Worm (Caenorhabditis elegans) whole organism, young adult: ENCODE data around the gene nmy-1.

Experiments
- Y53G8AR.9 ChIP-seq: fragments of 200-800 bp; sonication (Bioruptor generic); conservative IDR thresholded peaks from 2 replicates; pipeline ENCODE4 v1.3.6; 2022; ENCODE audit warnings: missing genetic modification reagents, missing genetic modification characterization, missing compliant biosample characterization
- Y56A3A.18 ChIP-seq: fragments of 200-800 bp; sonication (Bioruptor generic); IDR thresholded peaks from 2 replicates; pipeline ENCODE4 v1.3.6; 2022; ENCODE audit warnings: missing genetic modification reagents, missing genetic modification characterization, missing compliant biosample characterization
- ama-1 ChIP-seq, 3 experiments: fragments of 150-350 bp in 1 of 3; sonication (generic microtip) in 2 of 3; optimal IDR thresholded peaks; 2 replicates each; lab custom pipeline; 2014 to 2018; ENCODE audit warnings: missing biosample characterization in 2 of 3, missing genetic modification characterization in 2 of 3, missing genetic modification reagents in 2 of 3
- aptf-2 ChIP-seq: fragments of 200-800 bp; sonication (Bioruptor generic); conservative IDR thresholded peaks from 2 replicates; pipeline ENCODE4 v1.3.6; 2022; ENCODE audit warnings: missing genetic modification reagents, missing genetic modification characterization, missing compliant biosample characterization
- ets-4 ChIP-seq: fragments of 200-800 bp; sonication (Bioruptor generic); optimal IDR thresholded peaks from 2 replicates; lab custom pipeline; 2018; ENCODE audit warnings: mild to moderate bottlenecking, missing genetic modification characterization, missing compliant biosample characterization
- him-1 ChIP-seq: sonication (generic microtip); optimal IDR thresholded peaks from 2 replicates; lab custom pipeline; 2016; ENCODE audit warnings: missing genotype, missing genetic modification reagents, missing genetic modification characterization, missing compliant biosample characterization
- hmg-20 ChIP-seq: fragments of 200-800 bp; sonication (Bioruptor generic); IDR thresholded peaks from 2 replicates; pipeline ENCODE4 v1.3.6; 2022; ENCODE audit warnings: missing genetic modification reagents, missing genetic modification characterization, missing compliant biosample characterization
- lin-35 ChIP-seq, 3 experiments: fragments of 150-350 bp in 2 of 3; sonication (generic microtip) in 1 of 3; optimal IDR thresholded peaks; 2 replicates each; lab custom pipeline; 2014 to 2018; ENCODE audit warnings: missing biosample characterization in 3 of 3, missing genetic modification characterization in 3 of 3, missing genetic modification reagents in 3 of 3
- mes-4 ChIP-seq: sonication (generic microtip); optimal IDR thresholded peaks from 2 replicates; lab custom pipeline; 2016; ENCODE audit warnings: missing genotype, missing genetic modification characterization, missing compliant biosample characterization
- mxl-1 ChIP-seq: sonication (generic microtip); optimal IDR thresholded peaks from 2 replicates; lab custom pipeline; 2016; ENCODE audit warnings: missing genetic modification characterization, missing compliant biosample characterization
- nfya-1 ChIP-seq: sonication (generic microtip); optimal IDR thresholded peaks from 2 replicates; lab custom pipeline; 2017; ENCODE audit warnings: antibody characterized with exemption, missing compliant biosample characterization, missing genetic modification characterization, borderline replicate concordance; ENCODE audit not compliant: insufficient read depth
- somi-1 ChIP-seq: fragments of 200-800 bp; sonication (Bioruptor generic); optimal IDR thresholded peaks from 2 replicates; lab custom pipeline; 2018; ENCODE audit warnings: mild to moderate bottlenecking, missing genetic modification characterization, missing compliant biosample characterization
- tbx-9 ChIP-seq: sonication (generic microtip); optimal IDR thresholded peaks from 2 replicates; lab custom pipeline; 2016; ENCODE audit warnings: borderline replicate concordance, missing genetic modification characterization, inconsistent platforms, missing compliant biosample characterization
- unc-62 ChIP-seq: fragments of 150-350 bp; optimal IDR thresholded peaks from 2 replicates; lab custom pipeline; 2014; ENCODE audit warnings: missing biosample characterization, missing genetic modification reagents, missing genetic modification characterization

DNA sequence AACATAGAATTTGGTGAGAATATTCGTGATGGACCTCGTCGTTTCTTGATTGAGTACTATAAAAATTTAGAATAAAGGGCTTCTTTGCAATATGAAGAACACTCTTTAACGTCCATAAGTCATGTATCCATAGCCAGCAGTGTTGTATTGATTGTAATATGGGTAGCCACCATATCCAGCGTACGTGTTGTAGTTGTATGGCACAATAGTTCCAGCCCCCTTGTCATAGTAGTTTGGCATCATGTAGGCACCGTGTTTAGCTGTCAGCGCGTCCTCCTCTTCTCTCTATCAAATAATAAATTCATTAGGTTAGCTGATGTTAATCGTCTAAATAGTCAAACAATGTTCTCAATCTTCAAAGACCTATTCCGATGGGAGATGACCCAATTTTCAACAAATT lies 36.1 kb upstream of the nmy-1 start:
- no peak for TF ChIP-seq somi-1 (GFP tag; lab: Kevin White, UChicago)
- no peak for TF ChIP-seq ama-1 (optimal IDR thresholded peaks at IDR 0.05; lab: Kevin White, UChicago)
- no peak for TF ChIP-seq ama-1 (GFP tag; optimal IDR thresholded peaks at IDR 0.05; lab: Kevin White, UChicago)
- no peak for TF ChIP-seq mxl-1 (tag; lab: Kevin White, UChicago)
- TF ChIP-seq unc-62 (GFP tag; lab: Kevin White, UChicago), result no peak
- TF ChIP-seq him-1 (tag; lab: Kevin White, UChicago), result no peak
- no peak for TF ChIP-seq nfya-1 (tag; lab: Kevin White, UChicago)
- no peak for TF ChIP-seq aptf-2
- TF ChIP-seq lin-35 (GFP tag; optimal IDR thresholded peaks at IDR 0.05; lab: Kevin White, UChicago), result no peak
- no peak for TF ChIP-seq ets-4 (GFP tag; lab: Kevin White, UChicago)
- no peak for TF ChIP-seq tbx-9
- TF ChIP-seq mes-4, result no peak
- no peak for TF ChIP-seq Y56A3A.18 (GFP tag; lab: Robert Waterston, UW)
- no peak for TF ChIP-seq Y53G8AR.9 (GFP tag; lab: Robert Waterston, UW)
- no peak for TF ChIP-seq hmg-20 (GFP tag; lab: Robert Waterston, UW)
